Worm (Caenorhabditis elegans): Measurements from ENCODE around the gene nspe-7.

The nspe-7 gene

ce11 chrII:12606900-12607299, 20.1 kb upstream of the nspe-7 start, which contains the start of gene Y38E10A.8:
Y38E10A.8 (plus strand) TSS chrII:12607200.
- TF ChIP-seq C38D4.7 (GFP tag; optimal IDR thresholded peaks at IDR 0.05) (no peak), ama-1 (optimal IDR thresholded peaks at IDR 0.05) (no peak), C08G9.2 (tag; optimal IDR thresholded peaks at IDR 0.05) (no peak), ceh-45 (GFP tag; IDR thresholded peaks at IDR 0.05) (no peak), sdc-2 (tag; optimal IDR thresholded peaks at IDR 0.05) (no peak), hlh-8 (tag; optimal IDR thresholded peaks at IDR 0.05) (no peak), K02D7.2 (tag; optimal IDR thresholded peaks at IDR 0.05) (no peak), sox-4 (tag; optimal IDR thresholded peaks at IDR 0.05) (no peak), ceh-34 (tag; optimal IDR thresholded peaks at IDR 0.05) (no peak), hlh-13 (GFP tag; optimal IDR thresholded peaks at IDR 0.05) (no peak), hlh-30 (tag; optimal IDR thresholded peaks at IDR 0.05; ENCODE audit: insufficient read depth) (no peak), hlh-6 (tag; optimal IDR thresholded peaks at IDR 0.05) (no peak), ceh-18 (tag; optimal IDR thresholded peaks at IDR 0.05) (no peak), lin-11 (tag; optimal IDR thresholded peaks at IDR 0.05) (no peak), mec-3 (tag; optimal IDR thresholded peaks at IDR 0.05; ENCODE audit: borderline replicate concordance) (no peak), eyg-1 (tag; optimal IDR thresholded peaks at IDR 0.05) (no peak)

DNA sequence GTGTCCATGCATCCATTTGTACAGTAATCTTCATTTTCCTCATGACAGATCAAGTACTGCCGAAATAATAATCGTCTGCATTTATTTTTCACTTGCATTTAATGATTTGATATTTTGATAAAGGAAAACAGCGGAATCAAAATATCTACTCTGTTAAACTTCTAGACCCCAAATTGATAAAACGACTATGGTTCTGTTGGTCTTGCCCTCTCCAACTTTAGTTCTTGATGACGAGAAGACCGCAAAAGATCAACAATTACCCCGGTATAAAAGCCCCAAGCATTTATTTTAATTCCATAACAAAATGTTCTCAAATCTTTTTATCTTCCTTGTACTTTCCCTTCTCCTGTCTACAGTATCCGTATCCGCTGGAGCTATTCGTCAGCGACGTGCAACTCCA, 18.3 kb upstream of the nspe-7 start, which contains the start of gene Y38E10A.9:
Gene Y38E10A.9, plus strand, starts transcription at position 301 of the 400 bp plus-strand sequence.
- TF ChIP-seq hlh-6 (tag; optimal IDR thresholded peaks at IDR 0.05) (no peak), hlh-15 (tag; optimal IDR thresholded peaks at IDR 0.05) (no peak)

DNA sequence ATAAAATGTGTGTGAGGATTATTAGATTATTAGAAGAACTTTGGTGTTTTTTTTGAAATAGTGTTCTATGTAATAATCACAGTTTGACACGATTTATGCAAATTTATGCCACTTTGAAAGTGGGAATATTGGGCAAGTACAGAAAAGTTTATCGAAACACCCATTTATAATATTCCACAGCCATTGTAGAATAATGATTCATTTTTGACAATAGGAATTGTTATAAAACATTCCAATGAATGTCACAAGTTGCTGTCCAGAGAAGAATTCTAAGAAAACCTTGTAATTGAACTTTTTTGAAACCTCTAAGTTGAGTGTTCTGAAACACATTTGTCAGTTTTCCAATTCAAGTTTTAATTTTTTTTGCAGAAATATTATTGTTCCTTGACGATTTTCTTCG, 14.8 kb upstream of the nspe-7 start, which contains the start of gene nspe-4:
Gene nspe-4, plus strand, starts transcription at position 301 of the 400 bp plus-strand sequence.
- no peak for TF ChIP-seq hlh-13 (GFP tag; optimal IDR thresholded peaks at IDR 0.05)
- no peak for TF ChIP-seq fkh-10 (GFP tag; optimal IDR thresholded peaks at IDR 0.05)
- TF ChIP-seq fkh-6 (tag; optimal IDR thresholded peaks at IDR 0.05) = no peak
- TF ChIP-seq ceh-2 (tag; optimal IDR thresholded peaks at IDR 0.05) = no peak

DNA sequence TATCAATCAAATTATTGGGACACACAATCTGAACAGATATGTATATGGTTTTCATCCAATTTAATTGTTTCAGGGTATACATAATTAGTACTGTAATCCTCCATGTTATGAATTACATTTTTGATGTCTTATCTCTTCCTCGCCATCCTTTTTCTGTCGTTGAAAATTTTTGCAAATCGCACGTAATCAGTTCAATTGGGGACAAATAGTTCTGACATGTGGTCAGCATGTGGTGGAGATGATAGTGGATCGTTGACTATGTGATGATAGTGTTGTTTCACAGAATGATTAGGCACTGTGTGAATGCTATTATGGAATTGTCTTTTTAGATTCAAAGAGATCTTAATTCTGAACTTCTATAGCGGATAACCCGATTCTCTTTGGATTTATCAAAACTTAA, 11.6 kb upstream of the nspe-7 start:
- TF ChIP-seq ceh-45 (GFP tag; IDR thresholded peaks at IDR 0.05) (no peak), lim-6 (tag; optimal IDR thresholded peaks at IDR 0.05) (no peak), C08G9.2 (tag; optimal IDR thresholded peaks at IDR 0.05) (no peak), npax-4 (tag; optimal IDR thresholded peaks at IDR 0.05) (no peak), ceh-9 (tag; optimal IDR thresholded peaks at IDR 0.05) (no peak), T23F11.4 (GFP tag; optimal IDR thresholded peaks at IDR 0.05) (no peak), unc-3 (GFP tag; conservative IDR thresholded peaks at IDR 0.05) (no peak), unc-3 (tag; optimal IDR thresholded peaks at IDR 0.05) (no peak), unc-86 (tag; optimal IDR thresholded peaks at IDR 0.05) (no peak), ref-2 (tag; optimal IDR thresholded peaks at IDR 0.05) (no peak), pag-3 (tag; optimal IDR thresholded peaks at IDR 0.05; ENCODE audit: borderline replicate concordance) (no peak), unc-55 (GFP tag; optimal IDR thresholded peaks at IDR 0.05) (no peak), fax-1 (tag; optimal IDR thresholded peaks at IDR 0.05) (no peak), ceh-18 (tag; optimal IDR thresholded peaks at IDR 0.05) (no peak), fkh-10 (GFP tag; optimal IDR thresholded peaks at IDR 0.05) (no peak), pros-1 (tag; optimal IDR thresholded peaks at IDR 0.05) (no peak), odd-2 (tag; optimal IDR thresholded peaks at IDR 0.05) (no peak), nhr-11 (tag; optimal IDR thresholded peaks at IDR 0.05) (no peak), sox-2 (GFP tag; IDR thresholded peaks at IDR 0.05) (no peak), elt-4 (tag; optimal IDR thresholded peaks at IDR 0.05) (no peak)

- TF ChIP-seq ceh-22 (tag; optimal IDR thresholded peaks at IDR 0.05) (no peak), ceh-18 (tag; optimal IDR thresholded peaks at IDR 0.05) (no peak), sox-4 (tag; optimal IDR thresholded peaks at IDR 0.05) (no peak), mec-3 (tag; optimal IDR thresholded peaks at IDR 0.05; ENCODE audit: borderline replicate concordance) (no peak), syd-9 (tag; optimal IDR thresholded peaks at IDR 0.05) (no peak), Y22D7AL.16 (tag; optimal IDR thresholded peaks at IDR 0.05) (no peak), ets-4 (tag; optimal IDR thresholded peaks at IDR 0.05) (no peak), pag-3 (tag; optimal IDR thresholded peaks at IDR 0.05; ENCODE audit: borderline replicate concordance) (no peak), fkh-6 (tag; optimal IDR thresholded peaks at IDR 0.05) (no peak), rnt-1 (tag; optimal IDR thresholded peaks at IDR 0.05) (no peak), npax-4 (tag; optimal IDR thresholded peaks at IDR 0.05) (no peak), sox-2 (GFP tag; IDR thresholded peaks at IDR 0.05) (no peak), dmd-4 (tag; optimal IDR thresholded peaks at IDR 0.05; ENCODE audit: borderline replicate concordance) (no peak), odd-2 (tag; optimal IDR thresholded peaks at IDR 0.05) (no peak), C08G9.2 (tag; optimal IDR thresholded peaks at IDR 0.05) (no peak), ceh-6 (GFP tag; optimal IDR thresholded peaks at IDR 0.05) (no peak), lim-6 (tag; optimal IDR thresholded peaks at IDR 0.05) (no peak), ceh-34 (tag; optimal IDR thresholded peaks at IDR 0.05) (no peak), elt-2 (tag; optimal IDR thresholded peaks at IDR 0.05) (no peak)
Measured at ce11 chrII:12616081-12616480, 10.9 kb upstream of the nspe-7 start, which contains the start of gene nspe-6. nspe-6 (minus strand) TSS chrII:12616181.

Measured in whole organism, late embryonic.